Worm (Caenorhabditis elegans) whole organism, L1 larva: ENCODE results near the gene npr-6.
A peak's percentile ranks its signal among the peaks of the same experiment; 100 is the strongest.

Experiments
- F16B12.6 ChIP-seq: fragments of 150-350 bp; optimal IDR thresholded peaks from 2 replicates; lab custom pipeline; 2014; ENCODE audit warnings: missing biosample characterization, missing genetic modification characterization
- blmp-1 ChIP-seq: fragments of 150-350 bp; optimal IDR thresholded peaks from 2 replicates; lab custom pipeline; 2014; ENCODE audit warnings: missing biosample characterization, missing genetic modification characterization
- ceh-63 ChIP-seq: fragments of 200-800 bp; sonication (Bioruptor generic); optimal IDR thresholded peaks from 2 replicates; lab custom pipeline; 2018; ENCODE audit warnings: mild to moderate bottlenecking, missing genetic modification characterization, missing compliant biosample characterization
- ceh-88 ChIP-seq: fragments of 200-800 bp; sonication (Bioruptor generic); IDR thresholded peaks from 2 replicates; pipeline ENCODE4 v1.3.6; 2022; ENCODE audit warnings: missing genetic modification characterization, missing compliant biosample characterization
- ceh-90 ChIP-seq: sonication (generic microtip); optimal IDR thresholded peaks from 2 replicates; lab custom pipeline; 2016; ENCODE audit warnings: missing genetic modification characterization, missing compliant biosample characterization
- elt-2 ChIP-seq: sonication (generic microtip); optimal IDR thresholded peaks from 2 replicates; lab custom pipeline; 2016; ENCODE audit warnings: missing genetic modification characterization, mild to moderate bottlenecking, inconsistent platforms, missing compliant biosample characterization, missing genetic modification reagents
- fkh-10 ChIP-seq: sonication (generic microtip); optimal IDR thresholded peaks from 2 replicates; lab custom pipeline; 2017; ENCODE audit warnings: missing biosample characterization, missing genetic modification reagents, missing genetic modification characterization
- lin-14 ChIP-seq: fragments of 200-800 bp; sonication (Bioruptor generic); optimal IDR thresholded peaks from 2 replicates; lab custom pipeline; 2018; ENCODE audit warnings: mild to moderate bottlenecking, missing genetic modification characterization, moderate library complexity, missing compliant biosample characterization
- lsy-2 ChIP-seq, 2 experiments: fragments of 150-350 bp; optimal IDR thresholded peaks; 2 replicates each; lab custom pipeline; 2014; ENCODE audit warnings: missing biosample characterization in 2 of 2, missing genetic modification characterization in 2 of 2
- mep-1 ChIP-seq: fragments of 150-350 bp; optimal IDR thresholded peaks from 2 replicates; lab custom pipeline; 2014; ENCODE audit warnings: missing biosample characterization, missing genetic modification characterization
- nhr-76 ChIP-seq: sonication (generic microtip); optimal IDR thresholded peaks from 2 replicates; lab custom pipeline; 2017; ENCODE audit warnings: missing biosample characterization, missing genetic modification characterization
- nhr-85 ChIP-seq: sonication (generic microtip); peaks from one replicate; lab custom pipeline; 2016; ENCODE audit warnings: missing genetic modification characterization, inconsistent platforms, missing compliant biosample characterization

The npr-6 gene

ce11 chrX:10236844-10237243, 48.7 kb downstream of the npr-6 start, which contains the start of gene zipt-13:
zipt-13 (minus strand) TSS chrX:10236944.
- TF ChIP-seq nhr-85 (tag; lab: Kevin White, UChicago) (peak; percentile 82), mep-1 (no peak), lin-14 (peak; percentile 13), fkh-10 (GFP tag; lab: Kevin White, UChicago) (no peak), ceh-63 (GFP tag; lab: Kevin White, UChicago) (no peak), nhr-76 (tag; lab: Kevin White, UChicago) (no peak), elt-2 (tag; lab: Kevin White, UChicago) (no peak), F16B12.6 (tag; lab: Kevin White, UChicago) (no peak), ceh-90 (tag; lab: Kevin White, UChicago) (no peak), lsy-2 (tag; optimal IDR thresholded peaks at IDR 0.05; lab: Kevin White, UChicago) (no peak), blmp-1 (tag; lab: Kevin White, UChicago) (peak; percentile 32), ceh-88 (GFP tag; lab: Robert Waterston, UW) (no peak)
